Worm (Caenorhabditis elegans) whole organism, mixed stage, embryonic: Measurements from ENCODE around the gene chmp-7.

Experiments used
- ces-1 ChIP-seq: fragments of 150-350 bp; optimal IDR thresholded peaks from 2 replicates; lab custom pipeline; 2014; ENCODE audit warnings: missing biosample characterization, missing genetic modification reagents, missing genetic modification characterization
- nhr-28 ChIP-seq: fragments of 150-350 bp; optimal IDR thresholded peaks from 2 replicates; lab custom pipeline; 2014; ENCODE audit warnings: missing biosample characterization, missing genetic modification characterization
- pha-4 ChIP-seq: fragments of 150-350 bp; optimal IDR thresholded peaks from 2 replicates; lab custom pipeline; 2018; ENCODE audit warnings: missing biosample characterization, missing genetic modification reagents, missing genetic modification characterization
- ztf-11 ChIP-seq: fragments of 150-350 bp; optimal IDR thresholded peaks from 2 replicates; lab custom pipeline; 2014; ENCODE audit warnings: missing biosample characterization, missing genetic modification characterization

DNA sequence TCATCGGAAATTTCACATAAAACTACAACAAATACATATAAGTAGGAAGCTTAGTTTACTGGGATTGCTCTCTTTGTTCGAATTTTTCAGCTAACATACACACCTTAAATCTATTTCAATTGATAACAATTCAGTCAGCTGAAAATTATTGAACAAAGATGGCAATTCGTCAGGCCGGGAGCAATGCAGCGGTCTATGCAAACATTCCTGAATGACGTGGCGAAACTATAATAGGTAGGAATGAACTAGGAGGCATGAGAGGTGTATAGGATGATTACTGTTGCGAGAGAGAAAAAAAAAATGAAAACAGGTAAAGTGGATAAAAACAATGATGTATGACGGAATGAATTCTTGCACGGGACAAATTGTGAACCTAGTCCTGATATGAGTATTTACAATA is 12.7 kb upstream of the chmp-7 start:
- TF ChIP-seq pha-4 (tag; lab: Kevin White, UChicago): no peak
- TF ChIP-seq ztf-11: no peak
- TF ChIP-seq ces-1: no peak
- TF ChIP-seq nhr-28 (tag; lab: Kevin White, UChicago): no peak
